Worm (Caenorhabditis elegans) whole organism, L1 larva: ENCODE results near the gene viro-2.

Experiments used
- fos-1 ChIP-seq: fragments of 150-350 bp; optimal IDR thresholded peaks from 2 replicates; lab custom pipeline; 2014; ENCODE audit warnings: missing biosample characterization, missing genetic modification characterization
- mep-1 ChIP-seq: fragments of 150-350 bp; optimal IDR thresholded peaks from 2 replicates; lab custom pipeline; 2014; ENCODE audit warnings: missing biosample characterization, missing genetic modification characterization
- nhr-11 ChIP-seq: fragments of 150-350 bp; optimal IDR thresholded peaks from 2 replicates; lab custom pipeline; 2014; ENCODE audit warnings: missing biosample characterization, missing genetic modification characterization
- nhr-237 ChIP-seq: fragments of 150-350 bp; optimal IDR thresholded peaks from 2 replicates; lab custom pipeline; 2014; ENCODE audit warnings: missing biosample characterization, missing genetic modification characterization
- nhr-77 ChIP-seq: fragments of 150-350 bp; optimal IDR thresholded peaks from 2 replicates; lab custom pipeline; 2014; ENCODE audit warnings: missing biosample characterization, missing genetic modification characterization
- nhr-85 ChIP-seq: sonication (generic microtip); peaks from one replicate; lab custom pipeline; 2016; ENCODE audit warnings: missing genetic modification characterization, inconsistent platforms, missing compliant biosample characterization
- pag-3 ChIP-seq: sonication (generic microtip); optimal IDR thresholded peaks from 2 replicates; lab custom pipeline; 2017; ENCODE audit warnings: missing genetic modification characterization, mild to moderate bottlenecking, missing compliant biosample characterization, antibody characterized with exemption, borderline replicate concordance; ENCODE audit not compliant: insufficient read depth
- rnt-1 ChIP-seq: sonication (generic microtip); optimal IDR thresholded peaks from 2 replicates; lab custom pipeline; 2016; ENCODE audit warnings: mild to moderate bottlenecking, missing genetic modification characterization, moderate library complexity, missing compliant biosample characterization

DNA sequence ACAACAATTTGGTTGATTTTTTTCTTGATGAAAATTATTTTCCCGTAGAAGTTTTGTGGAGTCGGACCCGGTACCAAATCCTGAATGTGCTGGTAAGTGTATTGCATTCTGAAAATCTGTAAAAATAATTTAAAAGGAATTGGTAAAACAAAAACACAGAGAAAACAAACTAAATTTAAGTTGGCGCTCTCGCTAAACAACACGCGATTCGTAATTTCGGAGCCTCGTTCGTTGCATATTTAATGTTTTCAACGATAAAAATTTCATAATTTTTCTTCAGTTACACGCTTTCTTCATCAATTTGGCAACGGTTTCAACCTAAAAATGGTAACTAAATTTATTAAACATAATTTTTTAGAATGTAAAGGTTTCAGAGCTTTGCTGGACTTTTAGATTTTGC lies 4.9 kb downstream of the viro-2 start, which contains the start of the genes pot-1 and ggtb-1:
- no peak for TF ChIP-seq nhr-11 (tag; lab: Kevin White, UChicago)
- TF ChIP-seq nhr-85 (tag; lab: Kevin White, UChicago): no peak
- no peak for TF ChIP-seq nhr-237
- TF ChIP-seq mep-1: no peak
- TF ChIP-seq rnt-1 (tag; lab: Kevin White, UChicago): no peak
- no peak for TF ChIP-seq nhr-77
- no peak for TF ChIP-seq pag-3 (tag; lab: Kevin White, UChicago)
- no peak for TF ChIP-seq fos-1 (tag; lab: Kevin White, UChicago)
